Worm (Caenorhabditis elegans) whole organism, early embryonic: ENCODE measurements around the gene btb-6.

Experiments used
- B0310.2 ChIP-seq: sonication (generic microtip); optimal IDR thresholded peaks from 2 replicates; lab custom pipeline; 2016; ENCODE audit warnings: mild to moderate bottlenecking, missing genetic modification characterization, missing compliant biosample characterization
- F13C5.2 ChIP-seq: sonication (generic microtip); optimal IDR thresholded peaks from 2 replicates; lab custom pipeline; 2017; ENCODE audit warnings: mild to moderate bottlenecking, missing genetic modification characterization, inconsistent platforms, missing compliant biosample characterization
- aly-1 ChIP-seq: sonication (generic microtip); optimal IDR thresholded peaks from 2 replicates; lab custom pipeline; 2016; ENCODE audit warnings: missing genetic modification characterization, missing compliant biosample characterization
- ama-1 ChIP-seq: fragments of 150-350 bp; optimal IDR thresholded peaks from 2 replicates; lab custom pipeline; 2014
- ceh-13 ChIP-seq: fragments of 200-800 bp; sonication (Bioruptor generic); optimal IDR thresholded peaks from 2 replicates; lab custom pipeline; 2018; ENCODE audit warnings: mild to moderate bottlenecking, missing genetic modification characterization, missing compliant biosample characterization
- ceh-36 ChIP-seq: sonication (generic microtip); optimal IDR thresholded peaks from 2 replicates; lab custom pipeline; 2016; ENCODE audit warnings: missing genetic modification characterization, inconsistent platforms, missing compliant biosample characterization
- ets-7 ChIP-seq: sonication (generic microtip); optimal IDR thresholded peaks from 2 replicates; lab custom pipeline; 2016; ENCODE audit warnings: missing genotype, missing genetic modification characterization, missing compliant biosample characterization
- flt-1 ChIP-seq: fragments of 200-800 bp; sonication (Bioruptor generic); IDR thresholded peaks from 2 replicates; pipeline ENCODE4 v1.3.6; 2022; ENCODE audit warnings: missing genetic modification characterization, missing compliant biosample characterization
- hmbx-1 ChIP-seq: sonication (generic microtip); optimal IDR thresholded peaks from 2 replicates; lab custom pipeline; 2016; ENCODE audit warnings: mild to moderate bottlenecking, missing genetic modification characterization, missing compliant biosample characterization
- hmg-4 ChIP-seq: fragments of 200-800 bp; sonication (Bioruptor generic); optimal IDR thresholded peaks from 2 replicates; lab custom pipeline; 2018; ENCODE audit warnings: mild to moderate bottlenecking, missing genetic modification characterization, missing compliant biosample characterization
- hnd-1 ChIP-seq: sonication (generic microtip); optimal IDR thresholded peaks from 2 replicates; lab custom pipeline; 2016; ENCODE audit warnings: missing genetic modification characterization, missing compliant biosample characterization
- pes-1 ChIP-seq: fragments of 200-800 bp; sonication (Bioruptor generic); IDR thresholded peaks from 2 replicates; pipeline ENCODE4 v1.3.6; 2022; ENCODE audit warnings: missing genetic modification reagents, missing genetic modification characterization, missing compliant biosample characterization
- scrt-1 ChIP-seq: fragments of 200-800 bp; sonication (Bioruptor generic); IDR thresholded peaks from 2 replicates; pipeline ENCODE4 v1.3.6; 2022; ENCODE audit warnings: missing genetic modification characterization, missing compliant biosample characterization
- sea-1 ChIP-seq: fragments of 200-800 bp; sonication (Bioruptor generic); conservative IDR thresholded peaks from 2 replicates; pipeline ENCODE4 v1.3.6; 2022; ENCODE audit warnings: missing genetic modification characterization, missing compliant biosample characterization
- tbx-11 ChIP-seq: fragments of 200-800 bp; sonication (Bioruptor generic); IDR thresholded peaks from 2 replicates; pipeline ENCODE4 v1.3.6; 2022; ENCODE audit warnings: missing genetic modification characterization, missing compliant biosample characterization
- tbx-37 ChIP-seq: fragments of 200-800 bp; sonication (Bioruptor generic); conservative IDR thresholded peaks from 2 replicates; pipeline ENCODE4 v1.3.6; 2022; ENCODE audit warnings: missing genetic modification reagents, missing genetic modification characterization, missing compliant biosample characterization
- tra-4 ChIP-seq: sonication (generic microtip); optimal IDR thresholded peaks from 2 replicates; lab custom pipeline; 2017; ENCODE audit warnings: missing genetic modification characterization, missing compliant biosample characterization

The btb-6 gene

DNA sequence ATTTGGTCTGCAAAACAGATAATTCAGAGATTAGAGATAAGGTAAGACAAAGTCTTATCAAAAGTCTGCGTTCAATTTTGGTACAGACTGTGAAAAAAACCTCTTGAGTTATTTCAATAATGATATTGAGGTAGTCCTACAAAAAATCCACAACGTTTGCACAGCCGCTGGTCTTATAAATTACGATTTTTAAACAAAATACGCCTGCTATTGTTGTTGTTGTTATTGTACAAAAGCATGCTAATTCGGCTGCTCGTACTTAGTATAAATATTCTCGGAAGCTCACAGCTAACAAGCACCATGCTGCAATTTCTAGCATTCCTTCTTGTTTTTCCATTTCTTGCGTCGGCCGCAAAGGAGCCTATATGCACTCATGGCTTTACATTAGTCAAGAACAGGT, 29.1 kb downstream of the btb-6 start, which contains the start of gene clec-19:
Gene clec-19, plus strand, starts transcription at position 301 of the 400 bp plus-strand sequence.
- TF ChIP-seq tbx-11, result no peak
- TF ChIP-seq ama-1 (lab: Kevin White, UChicago), result no peak
- TF ChIP-seq ets-7, result no peak
- TF ChIP-seq ceh-36 (tag; lab: Kevin White, UChicago), result no peak
- no peak for TF ChIP-seq hnd-1 (tag; lab: Kevin White, UChicago)
- no peak for TF ChIP-seq aly-1 (tag; lab: Kevin White, UChicago)
- TF ChIP-seq hmg-4 (GFP tag; lab: Kevin White, UChicago), result no peak
- TF ChIP-seq tbx-37 (GFP tag; lab: Robert Waterston, UW), result no peak
- no peak for TF ChIP-seq B0310.2
- TF ChIP-seq F13C5.2 (tag; lab: Kevin White, UChicago), result no peak
- TF ChIP-seq scrt-1 (GFP tag; lab: Robert Waterston, UW), result no peak
- no peak for TF ChIP-seq pes-1
- TF ChIP-seq tra-4 (tag; lab: Kevin White, UChicago), result no peak
- TF ChIP-seq ceh-13 (GFP tag; lab: Kevin White, UChicago), result no peak
- TF ChIP-seq hmbx-1 (tag; lab: Kevin White, UChicago), result no peak

DNA sequence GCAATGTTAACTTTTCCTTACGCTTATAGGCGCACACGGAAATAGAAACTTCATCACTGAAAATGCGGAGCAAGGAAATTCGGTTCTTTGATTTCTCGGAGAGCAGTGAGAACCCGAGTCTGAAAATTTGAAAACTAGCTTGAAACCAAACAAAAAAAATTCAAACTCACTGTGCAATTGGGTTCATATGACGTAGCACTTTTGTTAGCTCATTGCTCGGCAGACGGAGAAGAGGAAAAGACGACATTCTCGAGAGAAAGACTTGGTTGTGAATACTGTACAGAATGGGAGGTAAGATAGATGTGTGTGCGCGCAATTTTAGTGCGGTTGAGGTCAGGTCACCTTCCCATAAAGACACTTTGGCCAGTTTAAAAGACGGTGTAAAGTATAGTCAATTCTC, 35.3 kb downstream of the btb-6 start, which contains the start of the genes F36H5.13 and F36H5.8:
Gene F36H5.13, minus strand, starts transcription at position 101 of the 400 bp plus-strand sequence.
Gene F36H5.8, minus strand, starts transcription at position 274 of the 400 bp plus-strand sequence.
- TF ChIP-seq scrt-1 (GFP tag; lab: Robert Waterston, UW) (no peak), sea-1 (no peak), hmbx-1 (tag; lab: Kevin White, UChicago) (no peak), F13C5.2 (tag; lab: Kevin White, UChicago) (no peak), tbx-11 (no peak), flt-1 (GFP tag; lab: Robert Waterston, UW) (no peak), aly-1 (tag; lab: Kevin White, UChicago) (no peak), ets-7 (no peak), tra-4 (tag; lab: Kevin White, UChicago) (no peak), ceh-36 (tag; lab: Kevin White, UChicago) (no peak), pes-1 (no peak), hmg-4 (GFP tag; lab: Kevin White, UChicago) (no peak), ceh-13 (GFP tag; lab: Kevin White, UChicago) (no peak)

DNA sequence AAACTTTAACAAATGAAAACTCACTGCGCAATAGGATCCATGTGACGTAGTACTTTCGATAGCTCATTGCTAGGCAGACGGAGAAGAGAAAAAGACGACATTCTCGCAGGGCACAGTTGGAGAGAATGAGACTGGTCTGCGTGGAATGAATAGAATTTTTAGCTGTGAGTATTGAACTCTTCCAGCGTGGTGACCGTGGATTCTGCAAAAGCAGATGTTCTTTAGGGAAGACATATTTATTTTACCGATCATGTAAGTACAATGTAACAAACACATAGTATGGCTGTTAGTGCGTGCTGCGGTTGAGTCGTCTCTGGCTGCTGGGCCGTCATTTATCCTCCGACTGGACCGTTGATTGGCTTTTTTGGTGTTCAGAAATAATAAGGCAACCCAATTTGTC, 37.9 kb downstream of the btb-6 start, which contains the start of gene F36H5.9:
Gene F36H5.9, minus strand, starts transcription at position 101 of the 400 bp plus-strand sequence.
- no peak for TF ChIP-seq tbx-37 (GFP tag; lab: Robert Waterston, UW)
- TF ChIP-seq ets-7, result no peak
- no peak for TF ChIP-seq B0310.2
- no peak for TF ChIP-seq ceh-13 (GFP tag; lab: Kevin White, UChicago)
- TF ChIP-seq aly-1 (tag; lab: Kevin White, UChicago), result no peak
- TF ChIP-seq ceh-36 (tag; lab: Kevin White, UChicago), result no peak

DNA sequence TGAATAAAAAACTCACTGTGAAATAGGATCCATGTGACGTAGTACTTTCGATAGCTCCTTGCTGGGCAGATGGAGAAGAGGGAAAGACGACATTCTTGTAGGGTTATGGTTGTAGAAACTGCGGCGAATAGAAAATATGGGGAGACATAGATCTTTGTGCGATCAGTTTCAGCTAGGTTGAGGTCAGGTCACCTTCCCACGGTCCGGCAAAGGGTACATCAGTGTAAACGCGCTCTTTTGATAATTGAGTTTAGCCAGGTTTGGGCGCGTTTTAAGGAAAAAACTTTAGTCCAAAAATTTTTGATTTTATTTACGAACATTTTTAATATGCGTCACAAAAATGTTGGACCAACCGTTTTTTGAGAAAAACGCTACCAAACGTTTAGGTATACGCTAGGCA, 41.0 kb downstream of the btb-6 start, which contains the start of gene F36H5.17:
Gene F36H5.17, minus strand, starts transcription at position 101 of the 400 bp plus-strand sequence.
- no peak for TF ChIP-seq hmbx-1 (tag; lab: Kevin White, UChicago)
- TF ChIP-seq sea-1, result no peak
- TF ChIP-seq flt-1 (GFP tag; lab: Robert Waterston, UW), result no peak
- TF ChIP-seq ama-1 (lab: Kevin White, UChicago), result no peak
- TF ChIP-seq ets-7, result no peak
- TF ChIP-seq scrt-1 (GFP tag; lab: Robert Waterston, UW), result no peak
- no peak for TF ChIP-seq ceh-36 (tag; lab: Kevin White, UChicago)
- no peak for TF ChIP-seq pes-1

DNA sequence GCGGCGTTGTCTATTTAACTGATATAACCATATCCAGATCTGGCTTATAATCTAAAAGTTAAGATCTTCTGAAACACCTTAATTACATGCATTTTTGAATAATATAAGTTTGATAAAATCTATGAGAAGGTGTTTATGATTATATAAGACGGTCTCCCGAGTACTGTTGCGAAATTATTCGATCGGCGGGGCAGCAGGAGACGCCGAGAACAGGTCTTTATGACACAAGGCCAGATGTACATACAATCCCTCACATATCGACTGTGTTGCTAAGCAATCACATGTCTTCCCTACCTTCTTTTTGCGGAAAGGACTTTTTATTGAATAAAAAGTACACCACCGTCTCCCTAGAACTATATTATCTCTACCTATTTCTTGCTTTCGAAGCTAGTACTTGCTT, 41.5 kb downstream of the btb-6 start, which contains the start of gene fbxb-53:
Gene fbxb-53, plus strand, starts transcription at position 301 of the 400 bp plus-strand sequence.
- no peak for TF ChIP-seq ceh-36 (tag; lab: Kevin White, UChicago)
- no peak for TF ChIP-seq B0310.2
- TF ChIP-seq hmbx-1 (tag; lab: Kevin White, UChicago), result no peak
- TF ChIP-seq tra-4 (tag; lab: Kevin White, UChicago), result no peak
- TF ChIP-seq scrt-1 (GFP tag; lab: Robert Waterston, UW), result no peak
- no peak for TF ChIP-seq ets-7
- no peak for TF ChIP-seq F13C5.2 (tag; lab: Kevin White, UChicago)
- no peak for TF ChIP-seq flt-1 (GFP tag; lab: Robert Waterston, UW)
- no peak for TF ChIP-seq tbx-37 (GFP tag; lab: Robert Waterston, UW)
- no peak for TF ChIP-seq ceh-13 (GFP tag; lab: Kevin White, UChicago)
- no peak for TF ChIP-seq sea-1
- no peak for TF ChIP-seq pes-1
- TF ChIP-seq ama-1 (lab: Kevin White, UChicago), result no peak
- no peak for TF ChIP-seq hnd-1 (tag; lab: Kevin White, UChicago)
- no peak for TF ChIP-seq tbx-11

DNA sequence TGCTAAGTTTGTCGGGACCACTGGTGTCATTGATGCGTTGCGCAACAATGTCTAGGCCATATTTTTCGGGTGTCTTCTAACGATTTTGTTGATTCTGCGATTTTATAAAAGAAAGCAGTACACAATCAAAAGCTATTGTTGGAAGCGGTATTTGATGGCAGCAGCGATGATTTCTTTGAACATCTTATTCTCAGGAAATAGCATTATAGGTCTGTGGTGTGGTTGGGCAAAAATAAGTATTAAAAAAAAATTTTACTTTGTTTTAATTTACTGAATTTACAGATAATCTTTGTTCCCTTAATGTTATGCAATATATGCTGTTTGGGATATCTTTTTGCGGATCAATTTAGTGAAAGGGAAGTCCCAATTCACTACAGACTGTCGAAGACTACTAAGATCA, 41.9 kb downstream of the btb-6 start, which contains the start of gene F36H5.10:
Gene F36H5.10, plus strand, starts transcription at position 301 of the 400 bp plus-strand sequence.
- TF ChIP-seq tbx-37 (GFP tag; lab: Robert Waterston, UW) (no peak), hmg-4 (GFP tag; lab: Kevin White, UChicago) (no peak), scrt-1 (GFP tag; lab: Robert Waterston, UW) (no peak), aly-1 (tag; lab: Kevin White, UChicago) (no peak), ama-1 (lab: Kevin White, UChicago) (no peak), ceh-13 (GFP tag; lab: Kevin White, UChicago) (no peak), hnd-1 (tag; lab: Kevin White, UChicago) (no peak), ceh-36 (tag; lab: Kevin White, UChicago) (no peak), sea-1 (no peak)

DNA sequence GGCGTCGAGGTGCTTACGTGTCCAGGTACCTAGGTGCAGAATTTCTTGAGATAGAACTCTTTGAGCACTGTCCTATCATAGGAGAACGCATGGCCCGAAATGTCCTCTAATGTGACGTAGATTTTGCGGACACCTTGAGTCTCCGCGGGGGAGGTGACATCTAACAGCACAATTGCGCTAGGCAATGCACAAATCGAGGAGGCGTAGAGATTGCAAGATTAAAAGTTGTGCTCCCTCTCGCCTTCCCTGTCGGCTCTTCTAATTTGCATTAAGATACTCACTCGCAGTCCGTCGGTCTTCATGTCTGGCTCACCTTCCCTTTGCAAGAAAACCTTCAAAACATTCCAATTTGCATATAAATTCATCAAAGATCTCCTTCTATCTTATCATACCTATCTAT, 44.5 kb downstream of the btb-6 start, which contains the start of gene F36H5.18:
Gene F36H5.18, plus strand, starts transcription at position 301 of the 400 bp plus-strand sequence.
- TF ChIP-seq ceh-13 (GFP tag; lab: Kevin White, UChicago) (no peak), ceh-36 (tag; lab: Kevin White, UChicago) (no peak), tbx-37 (GFP tag; lab: Robert Waterston, UW) (no peak), sea-1 (no peak), tra-4 (tag; lab: Kevin White, UChicago) (no peak), hnd-1 (tag; lab: Kevin White, UChicago) (no peak), hmbx-1 (tag; lab: Kevin White, UChicago) (no peak), flt-1 (GFP tag; lab: Robert Waterston, UW) (no peak), tbx-11 (no peak)
